Worm (Caenorhabditis elegans) whole organism, L1 larva: ENCODE results near the gene sbds-1.

ENCODE experiments used
- C04F5.9 ChIP-seq: sonication (generic microtip); optimal IDR thresholded peaks from 2 replicates; lab custom pipeline; 2016; ENCODE audit warnings: missing genetic modification characterization, missing compliant biosample characterization
- C16A3.4 ChIP-seq: fragments of 150-350 bp; optimal IDR thresholded peaks from 2 replicates; lab custom pipeline; 2014; ENCODE audit warnings: missing biosample characterization, missing genetic modification characterization
- C34B4.2 ChIP-seq: sonication (generic microtip); optimal IDR thresholded peaks from 2 replicates; lab custom pipeline; 2017; ENCODE audit warnings: mild to moderate bottlenecking, missing genetic modification characterization, missing compliant biosample characterization
- F16B12.6 ChIP-seq: fragments of 150-350 bp; optimal IDR thresholded peaks from 2 replicates; lab custom pipeline; 2014; ENCODE audit warnings: missing biosample characterization, missing genetic modification characterization
- Y116A8C.19 ChIP-seq: sonication (generic microtip); optimal IDR thresholded peaks from 2 replicates; lab custom pipeline; 2016; ENCODE audit warnings: missing compliant biosample characterization, missing genetic modification characterization, borderline replicate concordance
- aha-1 ChIP-seq: fragments of 150-350 bp; optimal IDR thresholded peaks from 2 replicates; lab custom pipeline; 2014; ENCODE audit warnings: missing biosample characterization, missing genetic modification characterization
- alr-1 ChIP-seq: fragments of 200-800 bp; sonication (Bioruptor generic); optimal IDR thresholded peaks from 2 replicates; lab custom pipeline; 2018; ENCODE audit warnings: borderline replicate concordance, mild to moderate bottlenecking, missing genetic modification characterization, missing compliant biosample characterization
- aly-2 ChIP-seq: fragments of 150-350 bp; optimal IDR thresholded peaks from 2 replicates; lab custom pipeline; 2014; ENCODE audit warnings: missing biosample characterization, missing genetic modification characterization
- ama-1 ChIP-seq: fragments of 150-350 bp; optimal IDR thresholded peaks from 2 replicates; lab custom pipeline; 2014
- ceh-63 ChIP-seq: fragments of 200-800 bp; sonication (Bioruptor generic); optimal IDR thresholded peaks from 2 replicates; lab custom pipeline; 2018; ENCODE audit warnings: mild to moderate bottlenecking, missing genetic modification characterization, missing compliant biosample characterization
- ceh-8 ChIP-seq: fragments of 200-800 bp; sonication (Bioruptor generic); optimal IDR thresholded peaks from 2 replicates; lab custom pipeline; 2018; ENCODE audit warnings: mild to moderate bottlenecking, missing genetic modification characterization, moderate library complexity, missing compliant biosample characterization
- ceh-82 ChIP-seq, 3 experiments: fragments of 150-350 bp in 1 of 3; sonication (generic microtip) in 2 of 3; optimal IDR thresholded peaks; 2 replicates each; lab custom pipeline; 2014 to 2017; ENCODE audit warnings: missing biosample characterization in 3 of 3, missing genetic modification characterization in 3 of 3
- ceh-88 ChIP-seq: fragments of 200-800 bp; sonication (Bioruptor generic); IDR thresholded peaks from 2 replicates; pipeline ENCODE4 v1.3.6; 2022; ENCODE audit warnings: missing genetic modification characterization, missing compliant biosample characterization
- ces-1 ChIP-seq: fragments of 150-350 bp; optimal IDR thresholded peaks from 2 replicates; lab custom pipeline; 2014; ENCODE audit warnings: missing biosample characterization, missing genetic modification reagents, missing genetic modification characterization
- dpl-1 ChIP-seq, 3 experiments: fragments of 150-350 bp in 2 of 3; sonication (generic microtip) in 1 of 3; optimal IDR thresholded peaks; 2 replicates each; lab custom pipeline; 2014 to 2017; ENCODE audit warnings: missing biosample characterization in 3 of 3, missing genetic modification characterization in 3 of 3, missing genetic modification reagents in 3 of 3
- dsc-1 ChIP-seq: sonication (generic microtip); optimal IDR thresholded peaks from 2 replicates; lab custom pipeline; 2016; ENCODE audit warnings: mild to moderate bottlenecking, missing genetic modification characterization, missing compliant biosample characterization
- efl-1 ChIP-seq, 4 experiments: fragments of 150-350 bp; optimal IDR thresholded peaks in 3 of 4; peaks in 1 of 4; 1 replicate in 1 of 4; 2 replicates in 3 of 4; lab custom pipeline; 2014; ENCODE audit warnings: missing biosample characterization in 2 of 4, missing genetic modification characterization in 2 of 4, missing genetic modification reagents in 2 of 4
- efl-3 ChIP-seq: fragments of 200-800 bp; sonication (Bioruptor generic); optimal IDR thresholded peaks from 2 replicates; lab custom pipeline; 2018; ENCODE audit warnings: mild to moderate bottlenecking, missing genetic modification characterization, missing compliant biosample characterization
- elt-3 ChIP-seq, 6 experiments: fragments of 150-350 bp in 1 of 6; sonication (generic microtip); optimal IDR thresholded peaks; 2 replicates each; lab custom pipeline; 2017 to 2018; ENCODE audit warnings: missing biosample characterization in 6 of 6, missing genetic modification characterization in 6 of 6, inconsistent platforms in 1 of 6
- ets-5 ChIP-seq: fragments of 200-800 bp; sonication (Bioruptor generic); IDR thresholded peaks from 2 replicates; pipeline ENCODE4 v1.3.6; 2022; ENCODE audit warnings: missing genetic modification characterization, missing compliant biosample characterization
- fkh-4 ChIP-seq: sonication (generic microtip); optimal IDR thresholded peaks from 2 replicates; lab custom pipeline; 2016; ENCODE audit warnings: missing compliant biosample characterization, missing genetic modification characterization, borderline replicate concordance
- grh-1 ChIP-seq: fragments of 200-800 bp; sonication (Bioruptor generic); IDR thresholded peaks from 2 replicates; pipeline ENCODE4 v1.3.6; 2022; ENCODE audit warnings: missing genetic modification reagents, missing genetic modification characterization, missing compliant biosample characterization
- jun-1 ChIP-seq: fragments of 150-350 bp; optimal IDR thresholded peaks from 2 replicates; lab custom pipeline; 2014; ENCODE audit warnings: missing biosample characterization, missing genetic modification reagents, missing genetic modification characterization
- lin-13 ChIP-seq: fragments of 150-350 bp; optimal IDR thresholded peaks from 2 replicates; lab custom pipeline; 2014; ENCODE audit warnings: missing biosample characterization, missing genetic modification reagents, missing genetic modification characterization
- lin-14 ChIP-seq: fragments of 200-800 bp; sonication (Bioruptor generic); optimal IDR thresholded peaks from 2 replicates; lab custom pipeline; 2018; ENCODE audit warnings: mild to moderate bottlenecking, missing genetic modification characterization, moderate library complexity, missing compliant biosample characterization
- lin-35 ChIP-seq, 2 experiments: fragments of 150-350 bp; optimal IDR thresholded peaks; 2 replicates each; lab custom pipeline; 2014; ENCODE audit warnings: missing biosample characterization in 2 of 2, missing genetic modification characterization in 2 of 2, missing genetic modification reagents in 2 of 2
- lir-3 ChIP-seq: sonication (generic microtip); optimal IDR thresholded peaks from 2 replicates; lab custom pipeline; 2016; ENCODE audit warnings: mild to moderate bottlenecking, missing genetic modification characterization, moderate library complexity, missing compliant biosample characterization; ENCODE audit not compliant: poor library complexity
- lsy-2 ChIP-seq, 2 experiments: fragments of 150-350 bp; optimal IDR thresholded peaks; 2 replicates each; lab custom pipeline; 2014; ENCODE audit warnings: missing biosample characterization in 2 of 2, missing genetic modification characterization in 2 of 2
- mab-9 ChIP-seq: fragments of 200-800 bp; sonication (Bioruptor generic); IDR thresholded peaks from 2 replicates; pipeline ENCODE4 v1.3.6; 2022; ENCODE audit warnings: missing genetic modification reagents, missing genetic modification characterization, missing compliant biosample characterization
- nhr-19 ChIP-seq: fragments of 200-800 bp; sonication (Bioruptor generic); conservative IDR thresholded peaks from 2 replicates; pipeline ENCODE4 v1.3.6; 2022; ENCODE audit warnings: missing genetic modification characterization, missing compliant biosample characterization
- nhr-20 ChIP-seq: sonication (generic microtip); optimal IDR thresholded peaks from 2 replicates; lab custom pipeline; 2016; ENCODE audit warnings: mild to moderate bottlenecking, missing genetic modification characterization, missing compliant biosample characterization
- nhr-237 ChIP-seq: fragments of 150-350 bp; optimal IDR thresholded peaks from 2 replicates; lab custom pipeline; 2014; ENCODE audit warnings: missing biosample characterization, missing genetic modification characterization
- nhr-28 ChIP-seq: fragments of 150-350 bp; optimal IDR thresholded peaks from 2 replicates; lab custom pipeline; 2014; ENCODE audit warnings: missing biosample characterization, missing genetic modification characterization
- nhr-84 ChIP-seq: sonication (generic microtip); optimal IDR thresholded peaks from 2 replicates; lab custom pipeline; 2017; ENCODE audit warnings: missing biosample characterization, missing genetic modification characterization
- pag-3 ChIP-seq: sonication (generic microtip); optimal IDR thresholded peaks from 2 replicates; lab custom pipeline; 2017; ENCODE audit warnings: missing genetic modification characterization, mild to moderate bottlenecking, missing compliant biosample characterization, antibody characterized with exemption, borderline replicate concordance; ENCODE audit not compliant: insufficient read depth
- pax-3 ChIP-seq: fragments of 200-800 bp; sonication (Bioruptor generic); optimal IDR thresholded peaks from 2 replicates; lab custom pipeline; 2018; ENCODE audit warnings: mild to moderate bottlenecking, missing genetic modification characterization, moderate library complexity, missing compliant biosample characterization
- pqm-1 ChIP-seq: sonication (generic microtip); optimal IDR thresholded peaks from 3 replicates; lab custom pipeline; 2017; ENCODE audit warnings: missing biosample characterization, missing genetic modification characterization
- rnt-1 ChIP-seq: sonication (generic microtip); optimal IDR thresholded peaks from 2 replicates; lab custom pipeline; 2016; ENCODE audit warnings: mild to moderate bottlenecking, missing genetic modification characterization, moderate library complexity, missing compliant biosample characterization
- snpc-4 ChIP-seq: fragments of 150-350 bp; optimal IDR thresholded peaks from 2 replicates; lab custom pipeline; 2014; ENCODE audit warnings: missing biosample characterization, missing genetic modification characterization
- snu-23 ChIP-seq: sonication (generic microtip); optimal IDR thresholded peaks from 2 replicates; lab custom pipeline; 2016; ENCODE audit warnings: missing genetic modification characterization, missing compliant biosample characterization
- sox-4 ChIP-seq: sonication (generic microtip); optimal IDR thresholded peaks from 2 replicates; lab custom pipeline; 2016; ENCODE audit warnings: missing genetic modification characterization, missing compliant biosample characterization
- sptf-1 ChIP-seq: fragments of 150-350 bp; optimal IDR thresholded peaks from 2 replicates; lab custom pipeline; 2014; ENCODE audit warnings: missing biosample characterization, missing genetic modification characterization
- sup-37 ChIP-seq: fragments of 200-800 bp; sonication (Bioruptor generic); optimal IDR thresholded peaks from 2 replicates; lab custom pipeline; 2018; ENCODE audit warnings: mild to moderate bottlenecking, missing genetic modification characterization, missing compliant biosample characterization
- swsn-7 ChIP-seq: sonication (generic microtip); optimal IDR thresholded peaks from 2 replicates; lab custom pipeline; 2016; ENCODE audit warnings: missing genetic modification characterization, missing compliant biosample characterization
- tbx-2 ChIP-seq: sonication (generic microtip); optimal IDR thresholded peaks from 2 replicates; lab custom pipeline; 2016; ENCODE audit warnings: missing genetic modification characterization, missing compliant biosample characterization
- unc-130 ChIP-seq: fragments of 150-350 bp; optimal IDR thresholded peaks from 2 replicates; lab custom pipeline; 2017; ENCODE audit warnings: missing biosample characterization, missing genetic modification characterization, inconsistent platforms
- unc-62 ChIP-seq: fragments of 150-350 bp; optimal IDR thresholded peaks from 2 replicates; lab custom pipeline; 2014; ENCODE audit warnings: missing biosample characterization, missing genetic modification reagents, missing genetic modification characterization
- unc-86 ChIP-seq: sonication (generic microtip); optimal IDR thresholded peaks from 2 replicates; lab custom pipeline; 2016; ENCODE audit warnings: missing genetic modification characterization, missing compliant biosample characterization
- unc-98 ChIP-seq: fragments of 200-800 bp; sonication (Bioruptor generic); IDR thresholded peaks from 2 replicates; pipeline ENCODE4 v1.3.6; 2022; ENCODE audit warnings: missing genetic modification characterization, missing compliant biosample characterization
- zip-4 ChIP-seq: fragments of 200-800 bp; sonication (Bioruptor generic); optimal IDR thresholded peaks from 2 replicates; lab custom pipeline; 2018; ENCODE audit warnings: mild to moderate bottlenecking, missing genetic modification characterization, moderate library complexity, missing compliant biosample characterization
- ztf-11 ChIP-seq, 2 experiments: sonication (generic microtip); optimal IDR thresholded peaks; 2 replicates each; lab custom pipeline; 2016 to 2017; ENCODE audit warnings: missing genetic modification characterization in 2 of 2, missing biosample characterization in 1 of 2, missing compliant biosample characterization in 1 of 2
- ztf-4 ChIP-seq: fragments of 150-350 bp; optimal IDR thresholded peaks from 2 replicates; lab custom pipeline; 2014; ENCODE audit warnings: missing biosample characterization, missing genetic modification characterization

sbds-1 gene

ce11 chrIII:598168-598567 lies 40.1 kb downstream of the sbds-1 start (continued):
- TF ChIP-seq pax-3 (no peak), dsc-1 (tag; lab: Kevin White, UChicago) (peak; percentile 46), elt-3 (tag; optimal IDR thresholded peaks at IDR 0.05; lab: Kevin White, UChicago) (no peak), tbx-2 (tag; lab: Kevin White, UChicago) (peak; percentile 73), ceh-82 (tag; optimal IDR thresholded peaks at IDR 0.05; lab: Kevin White, UChicago) (peak; percentile 2 to 65 (median 50)), efl-3 (GFP tag; lab: Kevin White, UChicago) (no peak), C16A3.4 (tag; lab: Kevin White, UChicago) (no peak), lsy-2 (tag; optimal IDR thresholded peaks at IDR 0.05; lab: Kevin White, UChicago) (peak; percentile 47 to 62), ztf-11 (tag; optimal IDR thresholded peaks at IDR 0.05; lab: Kevin White, UChicago) (peak in 1 of 2 experiments; percentile 3), efl-1 (optimal IDR thresholded peaks at IDR 0.05; lab: Kevin White, UChicago) (peak; percentile 58 to 68), efl-1 (GFP tag; optimal IDR thresholded peaks at IDR 0.05 in 1 of 2; lab: Kevin White, UChicago) (peak in 1 of 2 experiments; percentile 15), nhr-28 (tag; lab: Kevin White, UChicago) (no peak), mab-9 (no peak), sup-37 (GFP tag; lab: Kevin White, UChicago) (no peak), nhr-20 (tag; lab: Kevin White, UChicago) (peak; percentile 37), sptf-1 (tag; lab: Kevin White, UChicago) (no peak), lin-13 (GFP tag; lab: Kevin White, UChicago) (peak; percentile 0), unc-130 (no peak), snpc-4 (tag; lab: Kevin White, UChicago) (peak; percentile 34), pag-3 (tag; lab: Kevin White, UChicago) (no peak), swsn-7 (tag; lab: Kevin White, UChicago) (peak; percentile 64), aha-1 (no peak), grh-1 (GFP tag; lab: Robert Waterston, UW) (no peak), snu-23 (peak; percentile 75), rnt-1 (tag; lab: Kevin White, UChicago) (no peak), ceh-63 (no peak), nhr-84 (tag; lab: Kevin White, UChicago) (no peak), ets-5 (GFP tag; lab: Robert Waterston, UW) (no peak), unc-98 (GFP tag; lab: Robert Waterston, UW) (no peak), unc-86 (tag; lab: Kevin White, UChicago) (peak; percentile 38), lin-14 (GFP tag; lab: Kevin White, UChicago) (peak; percentile 93), ces-1 (GFP tag; lab: Kevin White, UChicago) (no peak), dpl-1 (GFP tag; optimal IDR thresholded peaks at IDR 0.05; lab: Kevin White, UChicago) (peak; percentile 31 to 55 (median 33)), ceh-8 (GFP tag; lab: Kevin White, UChicago) (no peak), pqm-1 (tag; lab: Kevin White, UChicago) (no peak), nhr-19 (GFP tag; lab: Robert Waterston, UW) (no peak), alr-1 (no peak), Y116A8C.19 (tag; lab: Kevin White, UChicago) (no peak), F16B12.6 (no peak), lin-35 (GFP tag; optimal IDR thresholded peaks at IDR 0.05; lab: Kevin White, UChicago) (peak; percentile 50 to 60), ztf-4 (tag; lab: Kevin White, UChicago) (no peak), aly-2 (tag; lab: Kevin White, UChicago) (no peak), nhr-237 (tag; lab: Kevin White, UChicago) (no peak), zip-4 (GFP tag; lab: Kevin White, UChicago) (no peak), fkh-4 (tag; lab: Kevin White, UChicago) (no peak), C04F5.9 (tag; lab: Kevin White, UChicago) (no peak), sox-4 (tag; lab: Kevin White, UChicago) (no peak), ceh-88 (GFP tag; lab: Robert Waterston, UW) (no peak), unc-62 (GFP tag; lab: Kevin White, UChicago) (no peak), ama-1 (lab: Kevin White, UChicago) (no peak), jun-1 (no peak), lir-3 (tag; lab: Kevin White, UChicago) (no peak), C34B4.2 (tag; lab: Kevin White, UChicago) (no peak)
